Worm (Caenorhabditis elegans): ENCODE measurements around the gene C07H6.2.

Gene C07H6.2

DNA sequence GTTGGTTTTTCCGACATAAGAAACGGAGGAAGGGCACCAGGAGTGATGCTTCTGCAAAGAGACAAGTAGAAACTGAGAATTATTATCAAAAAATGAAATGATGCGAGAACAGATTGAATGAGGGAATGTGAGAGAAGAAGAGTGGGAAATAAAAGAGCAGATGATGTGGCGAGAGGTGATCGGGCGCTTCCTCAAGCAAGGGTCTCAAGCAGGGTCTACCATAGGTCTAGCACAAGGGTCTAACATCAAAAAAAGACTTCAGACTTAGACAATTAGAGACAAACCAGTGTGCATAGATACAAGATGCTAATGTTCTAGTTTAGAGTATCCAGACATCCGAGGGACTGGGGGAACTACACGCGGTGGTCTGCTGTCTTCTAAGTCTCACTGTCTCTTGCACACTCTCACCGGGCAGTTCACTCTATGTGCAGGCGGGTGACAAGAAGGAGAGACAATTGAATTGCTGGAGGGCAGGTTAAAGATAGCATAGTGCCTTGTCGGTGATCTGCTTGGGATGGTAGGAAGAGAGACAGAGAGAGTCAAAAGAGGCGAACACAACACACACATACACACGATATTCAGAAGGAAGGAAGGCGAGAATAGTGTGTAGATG, 49.4 kb downstream of the C07H6.2 start, which contains the start of gene R13A5.7 (continued):
- TF ChIP-seq ZK546.5 (tag; optimal IDR thresholded peaks at IDR 0.05) = no peak
- TF ChIP-seq dpl-1 (GFP tag; optimal IDR thresholded peaks at IDR 0.05) = peak; percentile 48
- no peak for TF ChIP-seq madf-5 (GFP tag; IDR thresholded peaks at IDR 0.05)
- no peak for TF ChIP-seq aly-2 (tag; optimal IDR thresholded peaks at IDR 0.05)
- no peak for TF ChIP-seq attf-4 (tag; optimal IDR thresholded peaks at IDR 0.05)
- TF ChIP-seq Y5F2A.4 (GFP tag; optimal IDR thresholded peaks at IDR 0.05) = no peak
- no peak for TF ChIP-seq daf-8 (GFP tag; IDR thresholded peaks at IDR 0.05)
- TF ChIP-seq nhr-48 (tag; optimal IDR thresholded peaks at IDR 0.05) = peak; percentile 47
- peak; percentile 89 for TF ChIP-seq rbr-2 (tag; optimal IDR thresholded peaks at IDR 0.05)
- TF ChIP-seq zip-11 (GFP tag; IDR thresholded peaks at IDR 0.05) = no peak
- no peak for TF ChIP-seq lin-39 (tag; optimal IDR thresholded peaks at IDR 0.05)
- TF ChIP-seq T20F7.1 (GFP tag; optimal IDR thresholded peaks at IDR 0.05) = peak; percentile 63
- peak; percentile 27 for TF ChIP-seq pqm-1 (tag; optimal IDR thresholded peaks at IDR 0.05)
- TF ChIP-seq ZK337.2 (GFP tag; IDR thresholded peaks at IDR 0.05) = no peak
- no peak for TF ChIP-seq ceh-32 (tag; optimal IDR thresholded peaks at IDR 0.05; ENCODE audit: poor library complexity)
- TF ChIP-seq D1046.2 (GFP tag; IDR thresholded peaks at IDR 0.05) = no peak
- TF ChIP-seq lir-3 (tag; optimal IDR thresholded peaks at IDR 0.05) = no peak
- no peak for TF ChIP-seq Y105C5A.15 (GFP tag; IDR thresholded peaks at IDR 0.05)
- no peak for TF ChIP-seq mxl-2 (GFP tag; conservative IDR thresholded peaks at IDR 0.05)
- no peak for TF ChIP-seq set-16 (GFP tag; IDR thresholded peaks at IDR 0.05)
- no peak for TF ChIP-seq nhr-111 (GFP tag; optimal IDR thresholded peaks at IDR 0.05)
- TF ChIP-seq daf-19 (GFP tag; conservative IDR thresholded peaks at IDR 0.05) = no peak
- TF ChIP-seq gei-8 (GFP tag; optimal IDR thresholded peaks at IDR 0.05) = peak; percentile 48
- no peak for TF ChIP-seq dmd-8 (GFP tag; IDR thresholded peaks at IDR 0.05)
- TF ChIP-seq egl-43 (GFP tag; IDR thresholded peaks at IDR 0.05) = no peak; the same call in 1 of the 2 replicates
- TF ChIP-seq unc-62 (GFP tag; optimal IDR thresholded peaks at IDR 0.05 in 1 of 2) = peak in 1 of 2 experiments; percentile 97
- no peak for TF ChIP-seq unc-62 (tag; optimal IDR thresholded peaks at IDR 0.05)
- no peak for TF ChIP-seq lin-15B (tag; optimal IDR thresholded peaks at IDR 0.05)
- TF ChIP-seq dmd-9 (GFP tag; IDR thresholded peaks at IDR 0.05) = no peak
- TF ChIP-seq tag-97 (GFP tag; IDR thresholded peaks at IDR 0.05) = no peak
- TF ChIP-seq spr-3 (GFP tag; optimal IDR thresholded peaks at IDR 0.05) = no peak
- peak; percentile 66 for TF ChIP-seq fkh-10 (GFP tag; optimal IDR thresholded peaks at IDR 0.05)
- no peak for TF ChIP-seq nhr-237 (tag; optimal IDR thresholded peaks at IDR 0.05)
- peak in 1 of 2 experiments; percentile 36 for TF ChIP-seq hif-1 (tag; optimal IDR thresholded peaks at IDR 0.05)
- peak; percentile 74 for TF ChIP-seq nhr-11 (tag; optimal IDR thresholded peaks at IDR 0.05)
- peak in 1 of 2 experiments; percentile 23 for TF ChIP-seq daf-16 (GFP tag; optimal IDR thresholded peaks at IDR 0.05)
- peak; percentile 80 for TF ChIP-seq daf-16 (tag; optimal IDR thresholded peaks at IDR 0.05)
- peak; percentile 63; the same call in 1 of the 2 replicates for TF ChIP-seq ctbp-1 (GFP tag; IDR thresholded peaks at IDR 0.05)
- TF ChIP-seq arid-1 (GFP tag; conservative IDR thresholded peaks at IDR 0.05) = peak; percentile 75; the same call in 1 of the 2 replicates
- TF ChIP-seq Y75B8A.6 (GFP tag; IDR thresholded peaks at IDR 0.05) = no peak
- TF ChIP-seq F26F4.8 (GFP tag; conservative IDR thresholded peaks at IDR 0.05) = no peak
- no peak for TF ChIP-seq nhr-76 (tag; optimal IDR thresholded peaks at IDR 0.05)
- no peak for TF ChIP-seq ceh-28 (tag; optimal IDR thresholded peaks at IDR 0.05)
- TF ChIP-seq jun-1 (tag; optimal IDR thresholded peaks at IDR 0.05) = no peak
- no peak for TF ChIP-seq ceh-82 (tag; optimal IDR thresholded peaks at IDR 0.05)
- peak; percentile 93 for TF ChIP-seq hlh-11 (tag; optimal IDR thresholded peaks at IDR 0.05)
- TF ChIP-seq F37D6.2 (tag; optimal IDR thresholded peaks at IDR 0.05) = peak; percentile 31
- no peak for TF ChIP-seq nhr-42 (GFP tag; IDR thresholded peaks at IDR 0.05)
- TF ChIP-seq mxl-3 (GFP tag; optimal IDR thresholded peaks at IDR 0.05) = peak; percentile 95
- TF ChIP-seq ceh-62 (tag; optimal IDR thresholded peaks at IDR 0.05) = no peak
- TF ChIP-seq nhr-41 (GFP tag; IDR thresholded peaks at IDR 0.05) = 0 out of 2 replicates have a peak, but pooled peaks have one; percentile 25
- TF ChIP-seq lim-7 (GFP tag; IDR thresholded peaks at IDR 0.05) = no peak
